Worm (Caenorhabditis elegans) whole organism, mixed stage, embryonic: ENCODE results near the gene Y62H9A.14.

Experiments used
- ham-2 ChIP-seq: fragments of 200-800 bp; sonication (Bioruptor generic); optimal IDR thresholded peaks from 2 replicates; lab custom pipeline; 2018; ENCODE audit warnings: mild to moderate bottlenecking, missing genetic modification characterization, missing compliant biosample characterization
- mep-1 ChIP-seq: fragments of 150-350 bp; optimal IDR thresholded peaks from 2 replicates; lab custom pipeline; 2017; ENCODE audit warnings: missing biosample characterization, missing genetic modification reagents, missing genetic modification characterization, inconsistent platforms
- nhr-28 ChIP-seq: fragments of 150-350 bp; optimal IDR thresholded peaks from 2 replicates; lab custom pipeline; 2014; ENCODE audit warnings: missing biosample characterization, missing genetic modification characterization
- unc-39 ChIP-seq: fragments of 150-350 bp; optimal IDR thresholded peaks from 2 replicates; lab custom pipeline; 2014; ENCODE audit warnings: missing biosample characterization, missing genetic modification characterization
- ztf-11 ChIP-seq: fragments of 150-350 bp; optimal IDR thresholded peaks from 2 replicates; lab custom pipeline; 2014; ENCODE audit warnings: missing biosample characterization, missing genetic modification characterization

ce11 chrX:11955125-11955524, 34.1 kb downstream of the Y62H9A.14 start, which contains the start of gene T08D10.3:
- TF ChIP-seq ham-2 (GFP tag; lab: Kevin White, UChicago) (no peak), nhr-28 (tag; lab: Kevin White, UChicago) (no peak), mep-1 (tag; lab: Kevin White, UChicago) (no peak), unc-39 (tag; lab: Kevin White, UChicago) (no peak), ztf-11 (tag; lab: Kevin White, UChicago) (no peak)
